Worm (Caenorhabditis elegans) whole organism, L4 larva: Measurements from ENCODE around the gene F56C3.1.

Source experiments
- F10B5.3 ChIP-seq: sonication (generic microtip); optimal IDR thresholded peaks from 2 replicates; lab custom pipeline; 2016; ENCODE audit warnings: mild to moderate bottlenecking, missing genetic modification characterization, missing compliant biosample characterization
- F26F4.8 ChIP-seq: fragments of 200-800 bp; sonication (Bioruptor generic); conservative IDR thresholded peaks from 2 replicates; pipeline ENCODE4 v1.3.6; 2022; ENCODE audit warnings: missing genetic modification characterization, missing compliant biosample characterization
- F44E2.7 ChIP-seq: fragments of 200-800 bp; sonication (Bioruptor generic); IDR thresholded peaks from 2 replicates; pipeline ENCODE4 v2.1.2; 2022; ENCODE audit warnings: missing genetic modification characterization, missing compliant biosample characterization
- R02D3.7 ChIP-seq: fragments of 150-350 bp; sonication (generic microtip); optimal IDR thresholded peaks from 3 replicates; lab custom pipeline; 2014; ENCODE audit warnings: missing biosample characterization, missing genetic modification characterization
- Y105C5A.15 ChIP-seq: fragments of 200-800 bp; sonication (Bioruptor generic); IDR thresholded peaks from 2 replicates; pipeline ENCODE4 v1.3.6; 2022; ENCODE audit warnings: missing genetic modification characterization, missing compliant biosample characterization
- Y5F2A.4 ChIP-seq: fragments of 200-800 bp; sonication (Bioruptor generic); optimal IDR thresholded peaks from 2 replicates; lab custom pipeline; 2018; ENCODE audit warnings: mild to moderate bottlenecking, missing genetic modification characterization, missing compliant biosample characterization
- Y75B8A.6 ChIP-seq: fragments of 200-800 bp; sonication (Bioruptor generic); IDR thresholded peaks from 2 replicates; pipeline ENCODE4 v1.3.6; 2022; ENCODE audit warnings: missing genetic modification reagents, missing genetic modification characterization, missing compliant biosample characterization
- ZK337.2 ChIP-seq: fragments of 200-800 bp; sonication (Bioruptor generic); IDR thresholded peaks from 2 replicates; pipeline ENCODE4 v1.3.6; 2022; ENCODE audit warnings: missing genetic modification reagents, missing genetic modification characterization, missing compliant biosample characterization
- ZK546.5 ChIP-seq, 2 experiments: sonication (generic microtip); optimal IDR thresholded peaks; 2 replicates each; lab custom pipeline; 2017; ENCODE audit warnings: missing biosample characterization in 2 of 2, missing genetic modification characterization in 2 of 2
- aha-1 ChIP-seq: fragments of 150-350 bp; peaks from one replicate; lab custom pipeline; 2014; ENCODE audit warnings: missing biosample characterization, missing genetic modification characterization
- ama-1 ChIP-seq: fragments of 150-350 bp; optimal IDR thresholded peaks from 2 replicates; lab custom pipeline; 2014; ENCODE audit warnings: inconsistent platforms, mixed read lengths
- ceh-20 ChIP-seq: fragments of 200-800 bp; sonication (Bioruptor generic); IDR thresholded peaks from 2 replicates; pipeline ENCODE4 v1.3.6; 2022; ENCODE audit warnings: missing genetic modification reagents, missing genetic modification characterization, missing compliant biosample characterization
- ceh-32 ChIP-seq: sonication (generic microtip); optimal IDR thresholded peaks from 2 replicates; lab custom pipeline; 2016; ENCODE audit warnings: mild to moderate bottlenecking, missing genetic modification characterization, missing compliant biosample characterization; ENCODE audit not compliant: poor library complexity
- ceh-44 ChIP-seq: fragments of 200-800 bp; sonication (Bioruptor generic); IDR thresholded peaks from 2 replicates; pipeline ENCODE4 v1.3.6; 2022; ENCODE audit warnings: missing genetic modification reagents, missing genetic modification characterization, missing compliant biosample characterization
- ces-1 ChIP-seq: fragments of 150-350 bp; sonication (generic microtip); optimal IDR thresholded peaks from 4 replicates; lab custom pipeline; 2014; ENCODE audit warnings: missing biosample characterization, missing genetic modification reagents, missing genetic modification characterization
- dmd-9 ChIP-seq: fragments of 200-800 bp; sonication (Bioruptor generic); IDR thresholded peaks from 2 replicates; pipeline ENCODE4 v1.3.6; 2022; ENCODE audit warnings: missing genetic modification reagents, missing genetic modification characterization, missing compliant biosample characterization
- dpl-1 ChIP-seq: fragments of 150-350 bp; optimal IDR thresholded peaks from 2 replicates; lab custom pipeline; 2014; ENCODE audit warnings: missing biosample characterization, missing genetic modification reagents, missing genetic modification characterization
- duxl-1 ChIP-seq: sonication (generic microtip); optimal IDR thresholded peaks from 2 replicates; lab custom pipeline; 2016; ENCODE audit warnings: mild to moderate bottlenecking, missing genetic modification characterization, moderate library complexity, missing compliant biosample characterization; ENCODE audit not compliant: poor library complexity
- dve-1 ChIP-seq: sonication (generic microtip); optimal IDR thresholded peaks from 2 replicates; lab custom pipeline; 2017; ENCODE audit warnings: antibody characterized with exemption, mild to moderate bottlenecking, missing genetic modification characterization, missing compliant biosample characterization; ENCODE audit not compliant: insufficient read depth
- egl-43 ChIP-seq: fragments of 200-800 bp; sonication (Bioruptor generic); IDR thresholded peaks from 2 replicates; pipeline ENCODE4 v1.3.6; 2022; ENCODE audit warnings: missing genetic modification reagents, missing genetic modification characterization, missing compliant biosample characterization
- fkh-10 ChIP-seq: fragments of 150-350 bp; optimal IDR thresholded peaks from 2 replicates; lab custom pipeline; 2014; ENCODE audit warnings: missing biosample characterization, missing genetic modification reagents, missing genetic modification characterization
- fos-1 ChIP-seq: fragments of 150-350 bp; optimal IDR thresholded peaks from 2 replicates; lab custom pipeline; 2014; ENCODE audit warnings: missing biosample characterization, missing genetic modification characterization
- hif-1 ChIP-seq, 2 experiments: sonication (generic microtip); optimal IDR thresholded peaks; 2 replicates each; lab custom pipeline; 2016 to 2017; ENCODE audit warnings: missing compliant biosample characterization in 2 of 2, missing genetic modification characterization in 2 of 2, missing genetic modification reagents in 2 of 2, missing genotype in 2 of 2, mild to moderate bottlenecking in 1 of 2
- hlh-11 ChIP-seq: fragments of 200-800 bp; sonication (Bioruptor generic); optimal IDR thresholded peaks from 2 replicates; lab custom pipeline; 2018; ENCODE audit warnings: mild to moderate bottlenecking, missing genetic modification characterization, missing compliant biosample characterization
- hmg-1.1 ChIP-seq: fragments of 200-800 bp; sonication (Bioruptor generic); IDR thresholded peaks from 2 replicates; pipeline ENCODE4 v1.3.6; 2022; ENCODE audit warnings: missing genetic modification reagents, missing genetic modification characterization, missing compliant biosample characterization
- lin-15B ChIP-seq: fragments of 150-350 bp; sonication (generic microtip); optimal IDR thresholded peaks from 3 replicates; lab custom pipeline; 2014; ENCODE audit warnings: missing biosample characterization, missing genetic modification characterization
- lin-29 ChIP-seq: fragments of 200-800 bp; sonication (Bioruptor generic); IDR thresholded peaks from 2 replicates; pipeline ENCODE4 v1.3.6; 2022; ENCODE audit warnings: missing genetic modification reagents, missing genetic modification characterization, missing compliant biosample characterization
- lin-39 ChIP-seq: fragments of 150-350 bp; optimal IDR thresholded peaks from 2 replicates; lab custom pipeline; 2014; ENCODE audit warnings: missing biosample characterization, missing genetic modification reagents, missing genetic modification characterization
- lir-3 ChIP-seq: sonication (generic microtip); optimal IDR thresholded peaks from 2 replicates; lab custom pipeline; 2016; ENCODE audit warnings: mild to moderate bottlenecking, missing genetic modification characterization, missing compliant biosample characterization
- madf-5 ChIP-seq, 2 experiments: fragments of 200-800 bp; sonication (Bioruptor generic); IDR thresholded peaks; 2 replicates each; pipeline ENCODE4 v1.3.6; 2022; ENCODE audit warnings: missing compliant biosample characterization in 2 of 2, missing genetic modification characterization in 2 of 2
- mdl-1 ChIP-seq, 2 experiments: fragments of 150-350 bp in 1 of 2; sonication (generic microtip) in 1 of 2; optimal IDR thresholded peaks; 2 replicates each; lab custom pipeline; 2014 to 2017; ENCODE audit warnings: missing biosample characterization in 2 of 2, missing genetic modification characterization in 2 of 2
- mdt-29 ChIP-seq: fragments of 200-800 bp; sonication (Bioruptor generic); IDR thresholded peaks from 2 replicates; pipeline ENCODE4 v1.3.6; 2022; ENCODE audit warnings: missing genetic modification reagents, missing genetic modification characterization, missing compliant biosample characterization
- mes-2 ChIP-seq: sonication (generic microtip); optimal IDR thresholded peaks from 2 replicates; lab custom pipeline; 2016; ENCODE audit warnings: missing genotype, mild to moderate bottlenecking, missing genetic modification characterization, missing compliant biosample characterization; ENCODE audit not compliant: poor library complexity, severe bottlenecking
- nhr-102 ChIP-seq: sonication (generic microtip); optimal IDR thresholded peaks from 2 replicates; lab custom pipeline; 2016; ENCODE audit warnings: mild to moderate bottlenecking, missing genetic modification characterization, moderate library complexity, missing compliant biosample characterization
- nhr-11 ChIP-seq: fragments of 150-350 bp; optimal IDR thresholded peaks from 2 replicates; lab custom pipeline; 2014; ENCODE audit warnings: missing biosample characterization, missing genetic modification characterization
- nhr-111 ChIP-seq: fragments of 200-800 bp; sonication (Bioruptor generic); optimal IDR thresholded peaks from 2 replicates; lab custom pipeline; 2018; ENCODE audit warnings: mild to moderate bottlenecking, missing genetic modification characterization, missing compliant biosample characterization
- nhr-41 ChIP-seq: fragments of 200-800 bp; sonication (Bioruptor generic); IDR thresholded peaks from 2 replicates; pipeline ENCODE4 v1.3.6; 2022; ENCODE audit warnings: missing genetic modification reagents, missing genetic modification characterization, missing compliant biosample characterization
- nhr-42 ChIP-seq: fragments of 200-800 bp; sonication (Bioruptor generic); IDR thresholded peaks from 2 replicates; pipeline ENCODE4 v1.3.6; 2022; ENCODE audit warnings: missing genetic modification characterization, missing compliant biosample characterization
- nhr-6 ChIP-seq: fragments of 150-350 bp; optimal IDR thresholded peaks from 2 replicates; lab custom pipeline; 2014; ENCODE audit warnings: missing biosample characterization, missing genetic modification characterization
- nhr-76 ChIP-seq: fragments of 150-350 bp; optimal IDR thresholded peaks from 2 replicates; lab custom pipeline; 2014; ENCODE audit warnings: missing biosample characterization, missing genetic modification characterization
- nhr-77 ChIP-seq: fragments of 150-350 bp; optimal IDR thresholded peaks from 2 replicates; lab custom pipeline; 2014; ENCODE audit warnings: missing biosample characterization, missing genetic modification characterization
- rbr-2 ChIP-seq: sonication (generic microtip); optimal IDR thresholded peaks from 2 replicates; lab custom pipeline; 2016; ENCODE audit warnings: missing genotype, missing genetic modification characterization, missing compliant biosample characterization
- skn-1 ChIP-seq: fragments of 150-350 bp; optimal IDR thresholded peaks from 2 replicates; lab custom pipeline; 2014; ENCODE audit warnings: missing biosample characterization, missing genetic modification characterization
- spr-1 ChIP-seq: sonication (generic microtip); optimal IDR thresholded peaks from 2 replicates; lab custom pipeline; 2016; ENCODE audit warnings: mild to moderate bottlenecking, missing genetic modification characterization, missing compliant biosample characterization
- spr-3 ChIP-seq: fragments of 200-800 bp; sonication (Bioruptor generic); optimal IDR thresholded peaks from 2 replicates; lab custom pipeline; 2018; ENCODE audit warnings: mild to moderate bottlenecking, missing genetic modification characterization, missing compliant biosample characterization
- unc-62 ChIP-seq, 3 experiments: fragments of 150-350 bp in 1 of 3; sonication (generic microtip); optimal IDR thresholded peaks in 2 of 3; peaks in 1 of 3; 1 replicate in 1 of 3; 2 replicates in 2 of 3; lab custom pipeline; 2014 to 2017; ENCODE audit warnings: missing biosample characterization in 3 of 3, missing genetic modification characterization in 3 of 3, missing genetic modification reagents in 3 of 3, missing genotype in 1 of 3
- zag-1 ChIP-seq: fragments of 150-350 bp; optimal IDR thresholded peaks from 2 replicates; lab custom pipeline; 2014; ENCODE audit warnings: missing biosample characterization, missing genetic modification characterization
- zip-2 ChIP-seq: fragments of 150-350 bp; optimal IDR thresholded peaks from 2 replicates; lab custom pipeline; 2014; ENCODE audit warnings: missing biosample characterization, missing genetic modification characterization
- ztf-11 ChIP-seq: fragments of 150-350 bp; optimal IDR thresholded peaks from 2 replicates; lab custom pipeline; 2014; ENCODE audit warnings: missing biosample characterization, missing genetic modification characterization
- ztf-7 ChIP-seq: fragments of 150-350 bp; optimal IDR thresholded peaks from 2 replicates; lab custom pipeline; 2014; ENCODE audit warnings: missing biosample characterization, missing genetic modification characterization

The F56C3.1 gene

DNA sequence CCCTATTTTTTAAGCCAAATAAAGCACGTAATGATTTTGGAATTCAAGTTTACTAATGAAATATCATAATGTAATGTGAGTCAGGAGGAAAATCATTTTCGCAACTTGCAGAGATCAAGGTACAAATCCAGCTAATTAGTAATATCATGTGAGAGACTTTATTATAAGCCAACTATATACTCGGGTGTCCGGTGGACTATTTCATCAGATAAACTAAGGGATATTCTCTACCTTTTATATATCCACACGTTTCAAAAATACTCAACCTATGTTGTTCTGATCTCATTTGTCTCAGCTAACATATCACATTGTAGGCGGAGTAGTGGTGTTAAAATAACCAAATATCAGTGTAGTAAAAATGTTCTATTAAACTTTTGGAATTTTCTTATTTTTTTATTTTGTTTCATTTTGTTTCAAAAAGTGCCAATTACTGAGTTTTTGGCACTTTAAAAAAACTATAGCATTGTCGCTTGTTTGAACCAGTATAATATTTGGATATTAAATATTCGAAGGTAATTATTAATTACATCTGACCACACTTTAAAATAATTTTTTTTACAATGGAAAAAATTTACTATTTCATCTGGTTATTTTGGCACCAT, 2.4 kb downstream of the F56C3.1 start (continued):
- TF ChIP-seq dmd-9 (no peak), spr-1 (tag; lab: Kevin White, UChicago) (peak; percentile 96), egl-43 (GFP tag; lab: Robert Waterston, UW) (peak; percentile 77), ZK546.5 (tag; optimal IDR thresholded peaks at IDR 0.05; lab: Kevin White, UChicago) (peak in 1 of 2 experiments; percentile 55), skn-1 (no peak), unc-62 (GFP tag; optimal IDR thresholded peaks at IDR 0.05 in 1 of 2; lab: Kevin White, UChicago) (peak; percentile 70 to 97), unc-62 (tag; optimal IDR thresholded peaks at IDR 0.05; lab: Kevin White, UChicago) (peak; percentile 36), lir-3 (peak; percentile 67), spr-3 (peak; percentile 92), Y75B8A.6 (GFP tag; lab: Robert Waterston, UW) (no peak), nhr-41 (GFP tag; lab: Robert Waterston, UW) (no peak), hif-1 (tag; optimal IDR thresholded peaks at IDR 0.05; lab: Kevin White, UChicago) (peak; percentile 49 to 54), Y5F2A.4 (GFP tag; lab: Kevin White, UChicago) (peak; percentile 61), dpl-1 (GFP tag; lab: Kevin White, UChicago) (peak; percentile 58), nhr-11 (tag; lab: Kevin White, UChicago) (peak; percentile 94), ztf-7 (peak; percentile 93), F26F4.8 (GFP tag; lab: Robert Waterston, UW) (no peak), mdl-1 (tag; optimal IDR thresholded peaks at IDR 0.05; lab: Kevin White, UChicago) (peak; percentile 69 to 85), ceh-20 (GFP tag; lab: Robert Waterston, UW) (peak; percentile 75), aha-1 (tag; lab: Kevin White, UChicago) (peak; percentile 44), ama-1 (no peak), hmg-1.1 (GFP tag; lab: Robert Waterston, UW) (peak; percentile 99), F10B5.3 (tag; lab: Kevin White, UChicago) (peak; percentile 83), lin-15B (tag; lab: Kevin White, UChicago) (no peak), dve-1 (tag; lab: Kevin White, UChicago) (peak; percentile 94), lin-29 (peak; percentile 61; the same call in 1 of the 2 replicates), ztf-11 (no peak), ces-1 (GFP tag; lab: Kevin White, UChicago) (peak; percentile 88), lin-39 (tag; lab: Kevin White, UChicago) (peak; percentile 70), ZK337.2 (GFP tag; lab: Robert Waterston, UW) (peak; percentile 79; the same call in 1 of the 2 replicates), madf-5 (GFP tag; IDR thresholded peaks at IDR 0.05; lab: Robert Waterston, UW) (no peak), mes-2 (tag; lab: Kevin White, UChicago) (peak; percentile 87), hlh-11 (peak; percentile 89), zag-1 (peak; percentile 64), zip-2 (tag; lab: Kevin White, UChicago) (peak; percentile 94), nhr-76 (tag; lab: Kevin White, UChicago) (peak; percentile 89), nhr-77 (tag; lab: Kevin White, UChicago) (peak; percentile 99), rbr-2 (tag; lab: Kevin White, UChicago) (peak; percentile 97), duxl-1 (tag; lab: Kevin White, UChicago) (peak; percentile 97), ceh-32 (tag; lab: Kevin White, UChicago) (peak; percentile 77), nhr-6 (peak; percentile 98), Y105C5A.15 (0 out of 2 replicates have a peak, but pooled peaks have one; percentile 66), nhr-102 (tag; lab: Kevin White, UChicago) (peak; percentile 98), fkh-10 (GFP tag; lab: Kevin White, UChicago) (peak; percentile 77), F44E2.7 (GFP tag; lab: Robert Waterston, UW) (no peak), mdt-29 (GFP tag; lab: Robert Waterston, UW) (no peak; the same call in 1 of the 2 replicates), fos-1 (peak; percentile 66), ceh-44 (GFP tag; lab: Robert Waterston, UW) (0 out of 2 replicates have a peak, but pooled peaks have one; percentile 32), R02D3.7 (tag; lab: Kevin White, UChicago) (no peak), nhr-111 (GFP tag; lab: Kevin White, UChicago) (no peak), nhr-42 (GFP tag; lab: Robert Waterston, UW) (peak; percentile 96)
